Worm (Caenorhabditis elegans) whole organism, L4 larva: ENCODE data around the gene Y105C5B.19.

Source experiments
- Y48G9A.11 ChIP-seq: fragments of 200-800 bp; sonication (Bioruptor generic); IDR thresholded peaks from 2 replicates; pipeline ENCODE4 v1.3.6; 2022; ENCODE audit warnings: missing genetic modification reagents, missing genetic modification characterization, missing compliant biosample characterization
- aly-2 ChIP-seq: sonication (generic microtip); optimal IDR thresholded peaks from 2 replicates; lab custom pipeline; 2018; ENCODE audit warnings: missing biosample characterization, missing genetic modification characterization
- ama-1 ChIP-seq: fragments of 150-350 bp; optimal IDR thresholded peaks from 2 replicates; lab custom pipeline; 2014; ENCODE audit warnings: inconsistent platforms, mixed read lengths
- ceh-28 ChIP-seq: fragments of 150-350 bp; optimal IDR thresholded peaks from 2 replicates; lab custom pipeline; 2014; ENCODE audit warnings: missing biosample characterization, missing genetic modification reagents, missing genetic modification characterization
- hmg-1.1 ChIP-seq: fragments of 200-800 bp; sonication (Bioruptor generic); IDR thresholded peaks from 2 replicates; pipeline ENCODE4 v1.3.6; 2022; ENCODE audit warnings: missing genetic modification reagents, missing genetic modification characterization, missing compliant biosample characterization
- jun-1 ChIP-seq: fragments of 150-350 bp; optimal IDR thresholded peaks from 2 replicates; lab custom pipeline; 2014; ENCODE audit warnings: missing biosample characterization, missing genetic modification reagents, missing genetic modification characterization
- nhr-237 ChIP-seq: sonication (generic microtip); optimal IDR thresholded peaks from 2 replicates; lab custom pipeline; 2017; ENCODE audit warnings: missing biosample characterization, missing genetic modification characterization
- snpc-4 ChIP-seq: fragments of 150-350 bp; optimal IDR thresholded peaks from 2 replicates; lab custom pipeline; 2014; ENCODE audit warnings: missing biosample characterization, missing genetic modification characterization
- spr-1 ChIP-seq: sonication (generic microtip); optimal IDR thresholded peaks from 2 replicates; lab custom pipeline; 2016; ENCODE audit warnings: mild to moderate bottlenecking, missing genetic modification characterization, missing compliant biosample characterization
- unc-62 ChIP-seq, 3 experiments: fragments of 150-350 bp in 1 of 3; sonication (generic microtip); optimal IDR thresholded peaks in 2 of 3; peaks in 1 of 3; 1 replicate in 1 of 3; 2 replicates in 2 of 3; lab custom pipeline; 2014 to 2017; ENCODE audit warnings: missing biosample characterization in 3 of 3, missing genetic modification characterization in 3 of 3, missing genetic modification reagents in 3 of 3, missing genotype in 1 of 3
- zip-11 ChIP-seq: fragments of 200-800 bp; sonication (Bioruptor generic); IDR thresholded peaks from 2 replicates; pipeline ENCODE4 v1.3.6; 2022; ENCODE audit warnings: missing genetic modification characterization, missing compliant biosample characterization

DNA sequence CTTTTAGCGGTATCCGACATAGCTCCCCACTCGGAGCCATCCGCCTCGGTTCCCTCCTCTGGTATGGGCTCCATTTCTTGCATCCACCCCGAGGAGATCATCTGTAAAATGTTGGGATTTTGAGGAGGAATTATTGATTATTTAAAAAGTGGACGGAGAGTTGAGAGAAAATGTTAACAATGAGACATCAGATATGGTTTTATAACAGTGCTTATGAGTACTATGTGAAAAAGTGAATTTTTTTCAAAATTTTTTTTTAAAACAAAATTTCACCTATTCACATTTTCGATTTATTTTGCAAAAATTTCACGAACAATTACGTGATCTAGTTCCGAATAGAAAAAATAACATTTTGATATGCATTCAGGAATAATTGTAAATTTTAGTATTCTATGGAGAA, 43.0 kb upstream of the Y105C5B.19 start, which contains the start of gene jac-1:
- no peak for TF ChIP-seq Y48G9A.11 (GFP tag; lab: Robert Waterston, UW)
- TF ChIP-seq snpc-4 (tag; lab: Kevin White, UChicago): no peak
- TF ChIP-seq ceh-28 (tag; lab: Kevin White, UChicago): no peak
- no peak for TF ChIP-seq unc-62 (GFP tag; optimal IDR thresholded peaks at IDR 0.05 in 1 of 2; lab: Kevin White, UChicago)
- no peak for TF ChIP-seq unc-62 (tag; optimal IDR thresholded peaks at IDR 0.05; lab: Kevin White, UChicago)
- TF ChIP-seq hmg-1.1: no peak
- TF ChIP-seq aly-2 (tag; lab: Kevin White, UChicago): no peak
- TF ChIP-seq zip-11 (GFP tag; lab: Robert Waterston, UW): no peak
- no peak for TF ChIP-seq nhr-237
- no peak for TF ChIP-seq ama-1 (lab: Kevin White, UChicago)
- TF ChIP-seq spr-1: no peak
- no peak for TF ChIP-seq jun-1
